Fruit fly (Drosophila melanogaster): ENCODE results near the gene CG33642.

DNA sequence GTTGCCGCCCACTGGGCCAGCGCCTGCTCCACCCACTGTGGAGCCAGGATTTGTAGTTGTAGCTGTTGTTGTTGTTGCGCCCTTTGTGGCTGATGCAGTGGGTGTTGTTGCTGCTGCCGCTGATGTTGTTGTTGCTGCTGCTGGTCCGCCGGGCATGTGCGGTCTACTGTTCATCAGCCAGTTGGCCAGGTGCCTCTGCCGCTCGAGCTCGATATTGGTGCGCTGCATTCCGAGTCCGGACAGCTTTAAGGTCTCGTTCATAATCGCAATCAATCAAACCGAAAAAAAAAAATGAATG is 16.8 kb upstream of the CG33642 start:
- peak; percentile 60 for TF ChIP-seq h (optimal IDR thresholded peaks at IDR 0.05)
- TF ChIP-seq psq (optimal IDR thresholded peaks at IDR 0.05): no peak
- TF ChIP-seq ttk (optimal IDR thresholded peaks at IDR 0.05): no peak
